Worm (Caenorhabditis elegans) whole organism, early embryonic: Measurements from ENCODE around the gene twk-18.

Experiments used
- B0310.2 ChIP-seq: sonication (generic microtip); optimal IDR thresholded peaks from 2 replicates; lab custom pipeline; 2016; ENCODE audit warnings: mild to moderate bottlenecking, missing genetic modification characterization, missing compliant biosample characterization
- F13C5.2 ChIP-seq: sonication (generic microtip); optimal IDR thresholded peaks from 2 replicates; lab custom pipeline; 2017; ENCODE audit warnings: mild to moderate bottlenecking, missing genetic modification characterization, inconsistent platforms, missing compliant biosample characterization
- aly-1 ChIP-seq: sonication (generic microtip); optimal IDR thresholded peaks from 2 replicates; lab custom pipeline; 2016; ENCODE audit warnings: missing genetic modification characterization, missing compliant biosample characterization
- ama-1 ChIP-seq: fragments of 150-350 bp; optimal IDR thresholded peaks from 2 replicates; lab custom pipeline; 2014
- ceh-13 ChIP-seq: fragments of 200-800 bp; sonication (Bioruptor generic); optimal IDR thresholded peaks from 2 replicates; lab custom pipeline; 2018; ENCODE audit warnings: mild to moderate bottlenecking, missing genetic modification characterization, missing compliant biosample characterization
- ceh-36 ChIP-seq: sonication (generic microtip); optimal IDR thresholded peaks from 2 replicates; lab custom pipeline; 2016; ENCODE audit warnings: missing genetic modification characterization, inconsistent platforms, missing compliant biosample characterization
- flt-1 ChIP-seq: fragments of 200-800 bp; sonication (Bioruptor generic); IDR thresholded peaks from 2 replicates; pipeline ENCODE4 v1.3.6; 2022; ENCODE audit warnings: missing genetic modification characterization, missing compliant biosample characterization
- hmbx-1 ChIP-seq: sonication (generic microtip); optimal IDR thresholded peaks from 2 replicates; lab custom pipeline; 2016; ENCODE audit warnings: mild to moderate bottlenecking, missing genetic modification characterization, missing compliant biosample characterization
- hmg-4 ChIP-seq: fragments of 200-800 bp; sonication (Bioruptor generic); optimal IDR thresholded peaks from 2 replicates; lab custom pipeline; 2018; ENCODE audit warnings: mild to moderate bottlenecking, missing genetic modification characterization, missing compliant biosample characterization
- pes-1 ChIP-seq: fragments of 200-800 bp; sonication (Bioruptor generic); IDR thresholded peaks from 2 replicates; pipeline ENCODE4 v1.3.6; 2022; ENCODE audit warnings: missing genetic modification reagents, missing genetic modification characterization, missing compliant biosample characterization
- scrt-1 ChIP-seq: fragments of 200-800 bp; sonication (Bioruptor generic); IDR thresholded peaks from 2 replicates; pipeline ENCODE4 v1.3.6; 2022; ENCODE audit warnings: missing genetic modification characterization, missing compliant biosample characterization
- sea-1 ChIP-seq: fragments of 200-800 bp; sonication (Bioruptor generic); conservative IDR thresholded peaks from 2 replicates; pipeline ENCODE4 v1.3.6; 2022; ENCODE audit warnings: missing genetic modification characterization, missing compliant biosample characterization
- tbx-11 ChIP-seq: fragments of 200-800 bp; sonication (Bioruptor generic); IDR thresholded peaks from 2 replicates; pipeline ENCODE4 v1.3.6; 2022; ENCODE audit warnings: missing genetic modification characterization, missing compliant biosample characterization
- tra-4 ChIP-seq: sonication (generic microtip); optimal IDR thresholded peaks from 2 replicates; lab custom pipeline; 2017; ENCODE audit warnings: missing genetic modification characterization, missing compliant biosample characterization

DNA sequence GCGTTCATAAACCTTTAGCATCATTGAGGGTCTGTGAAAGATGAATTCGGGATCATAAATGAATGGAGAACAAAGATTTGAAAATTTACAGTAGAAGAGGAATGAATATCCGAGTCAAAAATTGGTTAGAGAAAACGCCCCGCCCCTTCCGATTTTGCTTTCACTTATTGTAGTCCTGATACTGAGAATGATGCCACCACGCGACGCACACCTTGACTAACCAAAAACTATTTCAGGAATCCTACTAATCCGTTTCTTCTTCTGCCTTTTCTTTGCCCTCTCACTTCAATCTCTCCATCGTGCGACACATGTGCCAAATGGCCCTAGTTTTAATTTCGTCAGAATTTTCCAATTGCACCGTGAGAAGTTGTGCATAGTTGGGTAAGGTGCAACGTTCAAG lies 24.5 kb upstream of the twk-18 start:
- no peak for TF ChIP-seq ceh-13 (GFP tag; lab: Kevin White, UChicago)
- TF ChIP-seq tra-4 (tag; lab: Kevin White, UChicago) = no peak
- TF ChIP-seq B0310.2 (tag; lab: Kevin White, UChicago) = no peak
- TF ChIP-seq ama-1 (lab: Kevin White, UChicago) = no peak
- no peak for TF ChIP-seq sea-1 (GFP tag; lab: Robert Waterston, UW)
- TF ChIP-seq scrt-1 (GFP tag; lab: Robert Waterston, UW) = no peak
- TF ChIP-seq ceh-36 (tag; lab: Kevin White, UChicago) = no peak
- no peak for TF ChIP-seq hmg-4
- no peak for TF ChIP-seq aly-1 (tag; lab: Kevin White, UChicago)
- TF ChIP-seq tbx-11 (GFP tag; lab: Robert Waterston, UW) = no peak
- no peak for TF ChIP-seq F13C5.2 (tag; lab: Kevin White, UChicago)
- no peak for TF ChIP-seq pes-1
- no peak for TF ChIP-seq flt-1 (GFP tag; lab: Robert Waterston, UW)
- TF ChIP-seq hmbx-1 (tag; lab: Kevin White, UChicago) = no peak
